Worm (Caenorhabditis elegans): ENCODE measurements around the gene hpo-25.

ce11 chrII:2390884-2391283 is 21.8 kb downstream of the hpo-25 start, which contains the start of gene F16G10.10:
- TF ChIP-seq ces-1 (GFP tag; optimal IDR thresholded peaks at IDR 0.05), result no peak
- no peak for TF ChIP-seq elt-1 (tag; optimal IDR thresholded peaks at IDR 0.05; ENCODE audit: borderline replicate concordance, insufficient read depth)
- TF ChIP-seq lin-32 (GFP tag; optimal IDR thresholded peaks at IDR 0.05), result no peak
- TF ChIP-seq ztf-11 (tag; optimal IDR thresholded peaks at IDR 0.05), result no peak
- no peak for TF ChIP-seq nhr-237 (tag; optimal IDR thresholded peaks at IDR 0.05)
- TF ChIP-seq lsy-2 (tag; optimal IDR thresholded peaks at IDR 0.05), result no peak
- no peak for TF ChIP-seq mep-1 (tag; optimal IDR thresholded peaks at IDR 0.05)
- no peak for TF ChIP-seq blmp-1 (tag; optimal IDR thresholded peaks at IDR 0.05)
- no peak for TF ChIP-seq lin-13 (tag; optimal IDR thresholded peaks at IDR 0.05)
- no peak for TF ChIP-seq drap-1 (GFP tag; optimal IDR thresholded peaks at IDR 0.05)

Data from whole organism, mixed stage, embryonic.